Fruit fly (Drosophila melanogaster): ENCODE measurements around the gene CG10657.

CG10657 gene

dm6 chr3L:12444040-12444439 lies 53.0 kb downstream of the CG10657 start (continued):
- TF ChIP-seq ara (GFP tag; IDR thresholded peaks at IDR 0.05), result 0 out of 2 replicates have a peak, but pooled peaks have one; percentile 35
- TF ChIP-seq nmo (GFP tag; optimal IDR thresholded peaks at IDR 0.05), result peak; percentile 33
- TF ChIP-seq CG10209 (GFP tag; optimal IDR thresholded peaks at IDR 0.05), result peak; percentile 6
- peak; percentile 15 for TF ChIP-seq D19A (tag; optimal IDR thresholded peaks at IDR 0.05)
- TF ChIP-seq CG4424 (GFP tag; optimal IDR thresholded peaks at IDR 0.05), result peak; percentile 25
- TF ChIP-seq CG12744 (GFP tag; optimal IDR thresholded peaks at IDR 0.05), result no peak
- TF ChIP-seq Sry-δ (GFP tag; optimal IDR thresholded peaks at IDR 0.05), result no peak
- TF ChIP-seq CG16815 (GFP tag; optimal IDR thresholded peaks at IDR 0.05), result peak; percentile 21
- TF ChIP-seq CG17328 (GFP tag; IDR thresholded peaks at IDR 0.05), result peak; percentile 26; the same call in 1 of the 2 replicates
- TF ChIP-seq CG15696 (tag; optimal IDR thresholded peaks at IDR 0.05), result peak; percentile 67
- no peak for TF ChIP-seq CG16779 (GFP tag; IDR thresholded peaks at IDR 0.05)
- TF ChIP-seq ab (GFP tag; optimal IDR thresholded peaks at IDR 0.05), result no peak
- peak; percentile 17 for TF ChIP-seq CG12104 (GFP tag; optimal IDR thresholded peaks at IDR 0.05)
- peak; percentile 49 for TF ChIP-seq Blimp-1 (GFP tag; optimal IDR thresholded peaks at IDR 0.05)
- TF ChIP-seq Rfx (GFP tag; IDR thresholded peaks at IDR 0.05), result no peak
- peak; percentile 33 for TF ChIP-seq CG17829 (tag; optimal IDR thresholded peaks at IDR 0.05)
- TF ChIP-seq CG8944 (GFP tag; optimal IDR thresholded peaks at IDR 0.05), result no peak
- peak; percentile 13 for TF ChIP-seq CG15479 (GFP tag; optimal IDR thresholded peaks at IDR 0.05)
- peak; percentile 22; the same call in 1 of the 3 replicates for TF ChIP-seq row (GFP tag; IDR thresholded peaks at IDR 0.05)
- TF ChIP-seq Antp (GFP tag; optimal IDR thresholded peaks at IDR 0.05), result no peak
- TF ChIP-seq CG15601 (tag; optimal IDR thresholded peaks at IDR 0.05), result no peak
- TF ChIP-seq HmgD (GFP tag; optimal IDR thresholded peaks at IDR 0.05), result no peak
- no peak for TF ChIP-seq CG7928 (GFP tag; optimal IDR thresholded peaks at IDR 0.05)
- TF ChIP-seq CG9727 (GFP tag; optimal IDR thresholded peaks at IDR 0.05), result peak; percentile 61
- TF ChIP-seq CG4820 (GFP tag; optimal IDR thresholded peaks at IDR 0.05), result peak; percentile 14
- no peak for TF ChIP-seq CG11723 (GFP tag; optimal IDR thresholded peaks at IDR 0.05)
- peak in 1 of 3 experiments; percentile 66 for TF ChIP-seq lola (GFP tag; optimal IDR thresholded peaks at IDR 0.05)
- TF ChIP-seq CG10267 (tag; optimal IDR thresholded peaks at IDR 0.05), result peak; percentile 64
- TF ChIP-seq zen (tag; optimal IDR thresholded peaks at IDR 0.05), result peak; percentile 46
- peak; percentile 41 for TF ChIP-seq CG8924 (tag; optimal IDR thresholded peaks at IDR 0.05)

dm6 chr3L:12442593-12442992 lies 54.4 kb downstream of the CG10657 start:
- TF ChIP-seq CG9437 (GFP tag; optimal IDR thresholded peaks at IDR 0.05), result no peak
- peak; percentile 1 for TF ChIP-seq CG1529 (GFP tag; optimal IDR thresholded peaks at IDR 0.05)
- peak; percentile 59; the same call in 2 of the 3 replicates for TF ChIP-seq row (GFP tag; IDR thresholded peaks at IDR 0.05)
- no peak for TF ChIP-seq CHES-1-like (GFP tag; optimal IDR thresholded peaks at IDR 0.05)
- no peak for TF ChIP-seq gcm2 (GFP tag; optimal IDR thresholded peaks at IDR 0.05)
- peak in 1 of 3 experiments; percentile 60 for TF ChIP-seq lola (GFP tag; optimal IDR thresholded peaks at IDR 0.05)
- TF ChIP-seq trem (tag; optimal IDR thresholded peaks at IDR 0.05), result peak; percentile 18
- no peak for TF ChIP-seq lilli (GFP tag; optimal IDR thresholded peaks at IDR 0.05)
- no peak for TF ChIP-seq Dip2 (GFP tag; IDR thresholded peaks at IDR 0.05)
- no peak for TF ChIP-seq Ravus (GFP tag; IDR thresholded peaks at IDR 0.05)
- peak; percentile 56 for TF ChIP-seq CG2712 (tag; optimal IDR thresholded peaks at IDR 0.05)
- TF ChIP-seq Oli (tag; optimal IDR thresholded peaks at IDR 0.05), result peak; percentile 10
- no peak for TF ChIP-seq CG13296 (GFP tag; optimal IDR thresholded peaks at IDR 0.05)
- TF ChIP-seq HLHmδ (GFP tag; optimal IDR thresholded peaks at IDR 0.05), result no peak
- no peak for TF ChIP-seq HmgD (GFP tag; optimal IDR thresholded peaks at IDR 0.05)
- peak; percentile 39 for TF ChIP-seq gem (tag; optimal IDR thresholded peaks at IDR 0.05)
- no peak for TF ChIP-seq dimm (GFP tag; IDR thresholded peaks at IDR 0.05)
- peak; percentile 48; the same call in 1 of the 2 replicates for TF ChIP-seq Xrp1 (GFP tag; IDR thresholded peaks at IDR 0.05)
- TF ChIP-seq MTF-1 (GFP tag; optimal IDR thresholded peaks at IDR 0.05; ENCODE audit: borderline replicate concordance), result no peak
- no peak for TF ChIP-seq crol (GFP tag; IDR thresholded peaks at IDR 0.05)
- TF ChIP-seq gcm (GFP tag; optimal IDR thresholded peaks at IDR 0.05), result no peak
- TF ChIP-seq CG10209 (GFP tag; optimal IDR thresholded peaks at IDR 0.05), result no peak
- TF ChIP-seq CG4707 (GFP tag; optimal IDR thresholded peaks at IDR 0.05), result peak; percentile 75
- peak; percentile 28 for TF ChIP-seq nmo (GFP tag; optimal IDR thresholded peaks at IDR 0.05)
- TF ChIP-seq dmrt11E (tag; optimal IDR thresholded peaks at IDR 0.05), result peak; percentile 64

Data from whole organism, embryonic.